Fruit fly (Drosophila melanogaster): ENCODE results near the gene mag.
A peak's percentile ranks its signal among the peaks of the same experiment; 100 is the strongest.

mag gene

DNA sequence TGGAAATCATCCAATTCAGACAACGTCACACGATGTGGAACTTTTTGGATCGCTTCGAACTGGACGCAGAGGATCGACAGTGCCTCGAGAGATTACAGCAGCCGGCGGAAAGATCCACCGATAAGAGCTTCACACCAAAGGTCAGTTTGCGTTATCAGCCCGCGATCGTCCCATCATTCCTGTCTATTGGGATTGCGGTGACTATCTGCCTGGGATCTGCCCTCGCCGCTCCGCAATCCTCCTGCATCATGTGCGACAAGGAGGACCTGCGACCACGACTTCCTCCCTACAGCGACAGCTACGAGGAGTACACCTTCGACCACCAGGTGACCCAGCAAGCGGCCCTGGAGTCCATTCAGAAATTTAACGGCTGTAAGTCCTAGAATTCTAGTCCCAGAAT lies 14.5 kb upstream of the mag start:
- TF ChIP-seq CG17801 (GFP tag; optimal IDR thresholded peaks at IDR 0.05; ENCODE audit: partially characterized antibody): no peak

dm6 chr3L:20447337-20447736 lies 13.1 kb upstream of the mag start:
- no peak for TF ChIP-seq CG17801 (GFP tag; optimal IDR thresholded peaks at IDR 0.05; ENCODE audit: partially characterized antibody)

- TF ChIP-seq CG17801 (GFP tag; optimal IDR thresholded peaks at IDR 0.05; ENCODE audit: partially characterized antibody): no peak
Measured at dm6 chr3L:20447957-20448356, 12.5 kb upstream of the mag start.

- TF ChIP-seq CG17801 (GFP tag; optimal IDR thresholded peaks at IDR 0.05; ENCODE audit: partially characterized antibody): no peak
Measured at dm6 chr3L:20448773-20449172, 11.7 kb upstream of the mag start.

DNA sequence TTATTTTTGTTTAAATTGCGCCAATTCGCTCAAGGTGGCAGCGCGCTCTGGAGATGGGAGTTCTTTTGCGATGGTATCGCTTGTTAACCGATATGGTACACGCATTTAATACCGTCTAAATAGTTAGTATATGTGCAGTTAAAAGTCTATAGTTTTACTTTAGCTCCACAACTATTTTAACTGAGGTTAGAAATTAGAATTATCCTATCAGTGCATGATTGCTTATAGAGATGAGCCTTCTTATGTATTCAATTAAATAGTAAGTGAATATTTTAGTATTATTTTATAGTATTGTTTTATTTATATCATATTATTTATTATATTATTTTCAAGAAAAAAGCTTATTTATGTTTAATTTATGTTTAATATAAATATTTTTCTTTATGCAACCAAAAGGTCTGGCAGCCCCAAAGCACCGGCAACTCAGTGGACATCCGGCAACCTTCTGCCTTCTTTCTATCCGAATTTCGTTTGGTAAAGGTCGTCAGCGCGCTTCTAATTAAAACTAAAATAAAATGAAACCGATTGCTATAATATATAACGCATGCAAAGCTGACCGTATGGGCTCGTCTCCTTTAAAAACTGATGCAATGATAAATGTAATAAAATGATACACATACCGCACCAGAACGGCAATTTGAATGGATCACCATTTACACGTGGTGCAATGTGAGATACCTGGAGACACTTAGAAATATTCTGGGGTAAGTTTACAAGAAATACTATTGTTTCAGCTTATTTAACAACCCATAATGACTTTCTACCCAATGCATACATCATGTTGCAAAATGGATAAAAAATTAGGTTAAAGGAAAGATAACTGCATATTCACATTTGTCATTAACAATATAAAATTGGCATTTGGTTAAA lies 7.4 kb upstream of the mag start, which contains the start of gene CG5199:
Gene CG5199, minus strand, starts transcription at position 52 of the 870 bp plus-strand sequence.
- TF ChIP-seq CG17801 (GFP tag; optimal IDR thresholded peaks at IDR 0.05; ENCODE audit: partially characterized antibody): peak; percentile 67

DNA sequence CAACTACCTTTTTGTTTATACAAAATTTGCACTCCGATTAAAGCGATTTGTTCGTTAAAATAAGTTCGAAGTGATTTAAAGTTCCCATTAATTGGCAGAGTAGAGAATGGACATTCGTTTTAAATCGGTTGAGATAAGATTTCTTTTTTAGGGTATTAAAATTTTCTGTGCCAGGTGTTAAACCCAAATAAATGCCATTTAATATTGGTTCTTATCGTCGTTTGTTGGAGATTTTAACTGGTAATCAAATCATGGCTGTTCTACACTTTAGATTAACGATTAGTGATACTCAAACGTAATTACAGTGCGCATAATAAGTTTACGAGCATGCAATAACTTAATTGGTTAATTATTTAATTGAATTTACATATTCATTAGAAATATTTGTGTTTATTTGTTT lies 1.9 kb downstream of the mag start:
- no peak for TF ChIP-seq CG17801 (GFP tag; optimal IDR thresholded peaks at IDR 0.05; ENCODE audit: partially characterized antibody)

DNA sequence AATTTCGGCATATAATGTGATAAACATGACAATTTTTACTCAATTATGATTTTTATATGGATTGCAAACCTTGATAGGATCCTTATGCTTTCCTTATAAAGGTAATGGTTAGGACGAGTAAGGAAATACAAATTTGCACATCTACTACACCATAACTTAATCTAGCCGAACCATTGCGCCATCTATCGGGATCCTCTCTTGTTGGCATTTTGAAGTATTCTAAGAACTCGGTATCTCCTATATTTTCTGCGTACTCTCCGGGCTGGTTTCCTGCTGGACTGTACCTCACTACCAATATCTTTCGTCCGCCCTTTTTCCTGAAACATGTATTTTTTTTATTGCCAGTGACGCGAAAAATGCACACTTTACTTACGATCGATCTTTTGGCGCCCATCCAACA lies 4.2 kb downstream of the mag start, which contains the start of gene atk:
Gene atk, minus strand, starts transcription at position 186 of the 400 bp plus-strand sequence.
- no peak for TF ChIP-seq CG17801 (GFP tag; optimal IDR thresholded peaks at IDR 0.05; ENCODE audit: partially characterized antibody)

DNA sequence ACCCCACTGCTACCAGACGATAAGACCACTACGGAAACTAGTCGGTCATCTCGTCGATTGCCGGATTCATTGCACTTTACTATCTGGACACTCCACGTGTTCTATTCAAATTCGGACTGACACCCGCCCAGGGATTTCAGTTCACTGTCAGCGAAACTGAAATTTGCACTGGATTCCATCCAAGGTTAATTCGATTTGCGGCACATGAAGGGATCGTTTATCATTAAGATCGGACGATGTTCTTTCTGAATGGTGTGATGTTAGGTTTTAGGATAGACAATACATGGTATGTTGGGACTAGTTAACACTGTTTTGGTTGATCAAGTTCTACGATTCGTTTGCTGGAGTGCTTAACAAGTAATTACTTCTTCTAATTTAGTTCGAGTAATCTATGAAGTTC lies 5.5 kb downstream of the mag start, which contains the start of gene CG42764:
Gene CG42764, minus strand, starts transcription at position 101 of the 400 bp plus-strand sequence.
- TF ChIP-seq CG17801 (GFP tag; optimal IDR thresholded peaks at IDR 0.05; ENCODE audit: partially characterized antibody): no peak

DNA sequence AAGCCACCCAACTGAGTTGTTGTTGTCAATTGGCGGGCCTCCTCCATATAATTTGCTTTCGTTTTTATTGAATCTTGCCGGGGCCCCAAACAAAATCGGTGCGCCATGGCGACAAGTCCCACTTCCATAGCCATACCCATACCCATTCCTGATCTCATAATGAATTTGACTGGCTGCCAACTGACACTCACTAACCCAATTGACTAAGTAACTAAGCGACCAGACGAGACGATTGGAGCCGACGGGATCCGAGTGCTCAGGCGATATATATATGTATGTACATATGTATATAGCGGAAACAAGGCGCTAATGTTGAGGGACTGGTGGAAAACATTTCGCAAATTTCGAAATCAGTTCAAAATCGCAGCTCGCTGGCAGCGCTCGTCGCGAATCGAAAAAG lies 6.1 kb downstream of the mag start, which contains the start of gene Tdh:
Gene Tdh, plus strand, starts transcription at position 346 of the 400 bp plus-strand sequence.
- TF ChIP-seq CG17801 (GFP tag; optimal IDR thresholded peaks at IDR 0.05; ENCODE audit: partially characterized antibody): no peak

DNA sequence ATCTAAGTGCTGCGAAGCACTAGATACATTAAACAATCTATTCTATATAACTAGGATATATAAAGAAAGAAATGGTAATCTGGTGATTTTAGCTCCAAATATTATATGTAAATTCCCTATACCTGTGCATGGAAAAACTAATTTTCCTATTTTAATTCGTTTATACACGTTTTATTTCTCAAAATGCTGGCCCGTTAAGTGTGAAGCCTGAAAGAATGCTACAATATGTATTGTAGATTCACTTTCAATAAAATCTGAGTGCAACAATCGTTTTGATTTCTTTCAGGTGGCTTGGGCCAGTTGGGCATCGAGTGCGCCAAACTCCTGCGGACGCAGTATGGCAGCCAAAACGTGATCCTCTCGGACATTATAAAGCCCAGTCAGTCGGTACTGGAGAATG lies 7.0 kb downstream of the mag start:
- TF ChIP-seq CG17801 (GFP tag; optimal IDR thresholded peaks at IDR 0.05; ENCODE audit: partially characterized antibody): no peak

dm6 chr3L:20470991-20471498 lies 10.6 kb downstream of the mag start:
- TF ChIP-seq CG17801 (GFP tag; optimal IDR thresholded peaks at IDR 0.05; ENCODE audit: partially characterized antibody): peak; percentile 2

dm6 chr3L:20471499-20472313 lies 11.2 kb downstream of the mag start:
- no peak for TF ChIP-seq CG17801 (GFP tag; optimal IDR thresholded peaks at IDR 0.05; ENCODE audit: partially characterized antibody)

DNA sequence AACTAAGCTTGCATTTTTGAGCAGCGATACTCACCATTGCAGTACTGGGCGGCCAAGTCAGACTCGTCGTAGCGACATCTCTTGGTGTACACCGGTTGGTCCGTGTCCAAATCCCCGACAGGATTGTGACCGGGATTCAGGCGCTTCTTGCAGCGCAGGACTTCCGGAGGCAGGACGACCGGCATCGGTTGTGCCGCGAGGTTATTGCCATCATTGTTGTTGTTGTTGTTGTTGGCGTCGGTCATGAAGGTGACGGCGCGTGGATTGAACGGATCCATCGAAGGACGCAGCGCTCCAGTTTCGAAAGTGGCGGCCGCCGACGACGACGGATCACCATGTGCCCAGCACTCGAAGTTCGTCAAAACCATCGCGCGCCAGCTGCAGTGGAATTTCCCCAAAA lies 12.1 kb downstream of the mag start:
- no peak for TF ChIP-seq CG17801 (GFP tag; optimal IDR thresholded peaks at IDR 0.05; ENCODE audit: partially characterized antibody)

dm6 chr3L:20473021-20473799 lies 12.7 kb downstream of the mag start, which contains the start of the genes CG32428 and CG5969:
TSS of gene CG32428 (minus strand) at chr3L:20473723.
TSS of gene CG5969 (plus strand) at chr3L:20473783.
- peak; percentile 24 for TF ChIP-seq CG17801 (GFP tag; optimal IDR thresholded peaks at IDR 0.05; ENCODE audit: partially characterized antibody)
